Worm (Caenorhabditis elegans) whole organism, young adult: ENCODE data around the gene W02A2.5.

Experiments
- B0019.2 ChIP-seq: fragments of 200-800 bp; sonication (Bioruptor generic); conservative IDR thresholded peaks from 2 replicates; pipeline ENCODE4 v1.3.6; 2022; ENCODE audit warnings: missing genetic modification reagents, missing genetic modification characterization, missing compliant biosample characterization
- B0035.1 ChIP-seq: sonication (generic microtip); optimal IDR thresholded peaks from 2 replicates; lab custom pipeline; 2016; ENCODE audit warnings: missing genetic modification characterization, mild to moderate bottlenecking, missing compliant biosample characterization, missing genotype, missing genetic modification reagents
- B0336.3 ChIP-seq: fragments of 200-800 bp; sonication (Bioruptor generic); IDR thresholded peaks from 2 replicates; pipeline ENCODE4 v1.3.6; 2022; ENCODE audit warnings: missing genetic modification characterization, missing compliant biosample characterization
- C06A6.2 ChIP-seq: fragments of 200-800 bp; sonication (Bioruptor generic); conservative IDR thresholded peaks from 2 replicates; pipeline ENCODE4 v1.3.6; 2022; ENCODE audit warnings: missing genetic modification characterization, missing compliant biosample characterization
- F10E7.11 ChIP-seq: sonication (generic microtip); optimal IDR thresholded peaks from 2 replicates; lab custom pipeline; 2017; ENCODE audit warnings: mild to moderate bottlenecking, missing genetic modification characterization, moderate library complexity, missing compliant biosample characterization
- F22D6.2 ChIP-seq: sonication (generic microtip); optimal IDR thresholded peaks from 2 replicates; lab custom pipeline; 2016; ENCODE audit warnings: mild to moderate bottlenecking, missing genetic modification characterization, missing compliant biosample characterization
- F33H1.4 ChIP-seq: fragments of 200-800 bp; sonication (Bioruptor generic); IDR thresholded peaks from 2 replicates; pipeline ENCODE4 v1.3.6; 2022; ENCODE audit warnings: missing genetic modification reagents, missing genetic modification characterization, missing compliant biosample characterization
- F39B2.1 ChIP-seq: fragments of 200-800 bp; sonication (Bioruptor generic); IDR thresholded peaks from 2 replicates; pipeline ENCODE4 v1.3.6; 2022; ENCODE audit warnings: missing genetic modification reagents, missing genetic modification characterization, missing compliant biosample characterization
- F57C9.4 ChIP-seq: sonication (generic microtip); optimal IDR thresholded peaks from 2 replicates; lab custom pipeline; 2017; ENCODE audit warnings: mild to moderate bottlenecking, missing genetic modification characterization, missing compliant biosample characterization
- Y53G8AR.9 ChIP-seq: fragments of 200-800 bp; sonication (Bioruptor generic); conservative IDR thresholded peaks from 2 replicates; pipeline ENCODE4 v1.3.6; 2022; ENCODE audit warnings: missing genetic modification reagents, missing genetic modification characterization, missing compliant biosample characterization
- Y56A3A.18 ChIP-seq: fragments of 200-800 bp; sonication (Bioruptor generic); IDR thresholded peaks from 2 replicates; pipeline ENCODE4 v1.3.6; 2022; ENCODE audit warnings: missing genetic modification reagents, missing genetic modification characterization, missing compliant biosample characterization
- akir-1 ChIP-seq: fragments of 200-800 bp; sonication (Bioruptor generic); optimal IDR thresholded peaks from 2 replicates; lab custom pipeline; 2018; ENCODE audit warnings: mild to moderate bottlenecking, missing genetic modification characterization, moderate library complexity, missing compliant biosample characterization
- ama-1 ChIP-seq, 3 experiments: fragments of 150-350 bp in 1 of 3; sonication (generic microtip) in 2 of 3; optimal IDR thresholded peaks; 2 replicates each; lab custom pipeline; 2014 to 2018; ENCODE audit warnings: missing biosample characterization in 2 of 3, missing genetic modification characterization in 2 of 3, missing genetic modification reagents in 2 of 3
- aptf-2 ChIP-seq: fragments of 200-800 bp; sonication (Bioruptor generic); conservative IDR thresholded peaks from 2 replicates; pipeline ENCODE4 v1.3.6; 2022; ENCODE audit warnings: missing genetic modification reagents, missing genetic modification characterization, missing compliant biosample characterization
- atf-7 ChIP-seq: sonication (generic microtip); optimal IDR thresholded peaks from 2 replicates; lab custom pipeline; 2017; ENCODE audit warnings: mild to moderate bottlenecking, missing genetic modification characterization, missing compliant biosample characterization
- attf-5 ChIP-seq: fragments of 200-800 bp; sonication (Bioruptor generic); optimal IDR thresholded peaks from 2 replicates; lab custom pipeline; 2018; ENCODE audit warnings: mild to moderate bottlenecking, missing genetic modification characterization, missing compliant biosample characterization
- attf-6 ChIP-seq: fragments of 200-800 bp; sonication (Bioruptor generic); IDR thresholded peaks from 2 replicates; pipeline ENCODE4 v1.3.6; 2022; ENCODE audit warnings: missing genetic modification reagents, missing genetic modification characterization, missing compliant biosample characterization
- bed-2 ChIP-seq: fragments of 200-800 bp; sonication (Bioruptor generic); IDR thresholded peaks from 2 replicates; pipeline ENCODE4 v1.3.6; 2022; ENCODE audit warnings: missing genetic modification reagents, missing genetic modification characterization, missing compliant biosample characterization
- ccch-3 ChIP-seq: fragments of 200-800 bp; sonication (Bioruptor generic); optimal IDR thresholded peaks from 2 replicates; lab custom pipeline; 2018; ENCODE audit warnings: mild to moderate bottlenecking, missing genetic modification characterization, missing compliant biosample characterization
- cebp-1 ChIP-seq, 2 experiments: fragments of 200-800 bp in 1 of 2; sonication (Bioruptor generic) in 1 of 2; sonication (generic microtip) in 1 of 2; IDR thresholded peaks in 1 of 2; optimal IDR thresholded peaks in 1 of 2; 2 replicates each; pipeline versions ENCODE4 v1.3.6 to Lab custom; 2017 to 2022; ENCODE audit warnings: missing compliant biosample characterization in 2 of 2, missing genetic modification characterization in 2 of 2, mild to moderate bottlenecking in 1 of 2, missing genetic modification reagents in 1 of 2, moderate library complexity in 1 of 2
- ceh-27 ChIP-seq: fragments of 200-800 bp; sonication (Bioruptor generic); optimal IDR thresholded peaks from 2 replicates; lab custom pipeline; 2018; ENCODE audit warnings: mild to moderate bottlenecking, missing genetic modification characterization, moderate library complexity, missing compliant biosample characterization
- ceh-79 ChIP-seq: sonication (generic microtip); optimal IDR thresholded peaks from 2 replicates; lab custom pipeline; 2017; ENCODE audit warnings: mild to moderate bottlenecking, missing genetic modification characterization, missing compliant biosample characterization
- chd-7 ChIP-seq: sonication (generic microtip); optimal IDR thresholded peaks from 2 replicates; lab custom pipeline; 2016; ENCODE audit warnings: mild to moderate bottlenecking, missing genetic modification characterization, moderate library complexity, missing compliant biosample characterization
- dpff-1 ChIP-seq: sonication (generic microtip); optimal IDR thresholded peaks from 2 replicates; lab custom pipeline; 2017; ENCODE audit warnings: mild to moderate bottlenecking, missing genetic modification characterization, missing compliant biosample characterization
- efl-1 ChIP-seq: fragments of 150-350 bp; optimal IDR thresholded peaks from 2 replicates; lab custom pipeline; 2014; ENCODE audit warnings: missing biosample characterization, missing genetic modification reagents, missing genetic modification characterization
- egl-18 ChIP-seq: fragments of 200-800 bp; sonication (Bioruptor generic); IDR thresholded peaks from 2 replicates; pipeline ENCODE4 v1.3.6; 2022; ENCODE audit warnings: missing genetic modification reagents, missing genetic modification characterization, missing compliant biosample characterization
- egl-44 ChIP-seq: fragments of 200-800 bp; sonication (Bioruptor generic); IDR thresholded peaks from 2 replicates; pipeline ENCODE4 v1.3.6; 2022; ENCODE audit warnings: missing genetic modification reagents, missing genetic modification characterization, missing compliant biosample characterization
- egrh-3 ChIP-seq: fragments of 200-800 bp; sonication (Bioruptor generic); IDR thresholded peaks from 2 replicates; pipeline ENCODE4 v1.3.6; 2022; ENCODE audit warnings: missing genetic modification reagents, missing genetic modification characterization, missing compliant biosample characterization
- fkh-3 ChIP-seq: sonication (generic microtip); optimal IDR thresholded peaks from 2 replicates; lab custom pipeline; 2016; ENCODE audit warnings: mild to moderate bottlenecking, missing genetic modification characterization, missing compliant biosample characterization
- gei-17 ChIP-seq: fragments of 200-800 bp; sonication (Bioruptor generic); optimal IDR thresholded peaks from 2 replicates; lab custom pipeline; 2018; ENCODE audit warnings: mild to moderate bottlenecking, missing genetic modification characterization, missing compliant biosample characterization
- him-1 ChIP-seq: sonication (generic microtip); optimal IDR thresholded peaks from 2 replicates; lab custom pipeline; 2016; ENCODE audit warnings: missing genotype, missing genetic modification reagents, missing genetic modification characterization, missing compliant biosample characterization
- hlh-12 ChIP-seq: sonication (generic microtip); optimal IDR thresholded peaks from 2 replicates; lab custom pipeline; 2016; ENCODE audit warnings: missing genetic modification characterization, missing compliant biosample characterization
- hmg-1.2 ChIP-seq: fragments of 200-800 bp; sonication (Bioruptor generic); IDR thresholded peaks from 2 replicates; pipeline ENCODE4 v1.3.6; 2022; ENCODE audit warnings: missing genetic modification reagents, missing genetic modification characterization, missing compliant biosample characterization
- hmg-20 ChIP-seq: fragments of 200-800 bp; sonication (Bioruptor generic); IDR thresholded peaks from 2 replicates; pipeline ENCODE4 v1.3.6; 2022; ENCODE audit warnings: missing genetic modification reagents, missing genetic modification characterization, missing compliant biosample characterization
- lag-1 ChIP-seq: fragments of 200-800 bp; sonication (Bioruptor generic); IDR thresholded peaks from 2 replicates; pipeline ENCODE4 v1.3.6; 2022; ENCODE audit warnings: missing genetic modification reagents, missing genetic modification characterization, missing compliant biosample characterization
- mcd-1 ChIP-seq: fragments of 200-800 bp; sonication (Bioruptor generic); IDR thresholded peaks from 2 replicates; pipeline ENCODE4 v1.3.6; 2022; ENCODE audit warnings: missing genetic modification reagents, missing genetic modification characterization, missing compliant biosample characterization
- nfya-2 ChIP-seq: fragments of 200-800 bp; sonication (Bioruptor generic); IDR thresholded peaks from 2 replicates; pipeline ENCODE4 v1.3.6; 2022; ENCODE audit warnings: missing genetic modification reagents, missing genetic modification characterization, missing compliant biosample characterization
- nhr-120 ChIP-seq: fragments of 200-800 bp; sonication (Bioruptor generic); IDR thresholded peaks from 2 replicates; pipeline ENCODE4 v1.3.6; 2022; ENCODE audit warnings: missing genetic modification characterization, missing compliant biosample characterization
- nhr-80 ChIP-seq: sonication (generic microtip); optimal IDR thresholded peaks from 2 replicates; lab custom pipeline; 2016; ENCODE audit warnings: missing genetic modification characterization, missing compliant biosample characterization
- pbrm-1 ChIP-seq: fragments of 200-800 bp; sonication (Bioruptor generic); IDR thresholded peaks from 2 replicates; pipeline ENCODE4 v1.3.6; 2022; ENCODE audit warnings: missing genetic modification reagents, missing genetic modification characterization, missing compliant biosample characterization
- rec-8 ChIP-seq, 2 experiments: sonication (generic microtip); optimal IDR thresholded peaks; 2 replicates each; lab custom pipeline; 2016; ENCODE audit warnings: mild to moderate bottlenecking in 2 of 2, missing genetic modification characterization in 2 of 2, missing genetic modification reagents in 2 of 2, missing genotype in 2 of 2, missing biosample characterization in 1 of 2, missing compliant biosample characterization in 1 of 2, moderate library complexity in 1 of 2
- somi-1 ChIP-seq: fragments of 200-800 bp; sonication (Bioruptor generic); optimal IDR thresholded peaks from 2 replicates; lab custom pipeline; 2018; ENCODE audit warnings: mild to moderate bottlenecking, missing genetic modification characterization, missing compliant biosample characterization
- sptf-2 ChIP-seq: fragments of 200-800 bp; sonication (Bioruptor generic); optimal IDR thresholded peaks from 2 replicates; lab custom pipeline; 2018; ENCODE audit warnings: mild to moderate bottlenecking, missing genetic modification characterization, missing compliant biosample characterization
- tbp1 ChIP-seq: fragments of 200-800 bp; sonication (Bioruptor generic); optimal IDR thresholded peaks from 2 replicates; lab custom pipeline; 2018; ENCODE audit warnings: mild to moderate bottlenecking, missing genetic modification characterization, missing compliant biosample characterization
- tbx-9 ChIP-seq: sonication (generic microtip); optimal IDR thresholded peaks from 2 replicates; lab custom pipeline; 2016; ENCODE audit warnings: borderline replicate concordance, missing genetic modification characterization, inconsistent platforms, missing compliant biosample characterization
- tlf-1 ChIP-seq: fragments of 200-800 bp; sonication (Bioruptor generic); optimal IDR thresholded peaks from 2 replicates; lab custom pipeline; 2018; ENCODE audit warnings: mild to moderate bottlenecking, missing genetic modification characterization, missing compliant biosample characterization
- ztf-18 ChIP-seq: sonication (generic microtip); optimal IDR thresholded peaks from 2 replicates; lab custom pipeline; 2016; ENCODE audit warnings: missing genotype, mild to moderate bottlenecking, missing genetic modification characterization, missing compliant biosample characterization
- ztf-3 ChIP-seq: fragments of 200-800 bp; sonication (Bioruptor generic); optimal IDR thresholded peaks from 2 replicates; lab custom pipeline; 2018; ENCODE audit warnings: mild to moderate bottlenecking, missing genetic modification characterization, missing compliant biosample characterization

Gene W02A2.5

DNA sequence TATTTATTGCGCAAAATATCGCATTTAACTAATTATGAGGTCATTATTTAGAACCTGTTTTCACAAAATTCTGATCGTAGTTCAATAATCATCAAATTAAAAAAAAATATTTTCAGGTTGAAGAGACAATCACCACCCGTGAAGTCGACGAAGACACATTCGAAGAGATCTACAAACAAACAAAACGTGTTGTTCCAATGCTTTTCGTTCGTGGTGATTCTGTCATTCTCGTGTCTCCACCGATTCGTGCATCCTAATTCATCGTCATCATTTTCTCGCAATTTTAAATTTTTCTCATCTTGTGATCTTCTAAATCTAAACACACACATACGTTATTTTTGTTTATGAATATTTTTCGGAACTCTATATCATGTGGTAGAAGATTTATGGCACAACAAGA, 46.1 kb downstream of the W02A2.5 start (continued):
- TF ChIP-seq B0336.3 (GFP tag; lab: Robert Waterston, UW): peak; percentile 70
- TF ChIP-seq aptf-2: no peak
- TF ChIP-seq attf-6: no peak
- peak; percentile 21 for TF ChIP-seq hmg-1.2 (GFP tag; lab: Robert Waterston, UW)
- no peak for TF ChIP-seq egl-18 (GFP tag; lab: Robert Waterston, UW)
- no peak for TF ChIP-seq B0019.2 (GFP tag; lab: Robert Waterston, UW)
- TF ChIP-seq C06A6.2 (GFP tag; lab: Robert Waterston, UW): no peak
- no peak for TF ChIP-seq somi-1 (GFP tag; lab: Kevin White, UChicago)
- TF ChIP-seq B0035.1 (tag; lab: Kevin White, UChicago): peak; percentile 74
- TF ChIP-seq ama-1 (optimal IDR thresholded peaks at IDR 0.05; lab: Kevin White, UChicago): peak; percentile 62
- no peak for TF ChIP-seq ama-1 (GFP tag; optimal IDR thresholded peaks at IDR 0.05; lab: Kevin White, UChicago)
- no peak for TF ChIP-seq hlh-12 (tag; lab: Kevin White, UChicago)
- TF ChIP-seq him-1 (tag; lab: Kevin White, UChicago): no peak
- peak; percentile 50 for TF ChIP-seq dpff-1
- no peak for TF ChIP-seq fkh-3 (tag; lab: Kevin White, UChicago)
- no peak for TF ChIP-seq cebp-1 (GFP tag; IDR thresholded peaks at IDR 0.05; lab: Robert Waterston, UW)
- TF ChIP-seq cebp-1 (tag; optimal IDR thresholded peaks at IDR 0.05; lab: Kevin White, UChicago): peak; percentile 56
- TF ChIP-seq bed-2 (GFP tag; lab: Robert Waterston, UW): no peak
- TF ChIP-seq nfya-2: no peak
- 0 out of 2 replicates have a peak, but pooled peaks have one; percentile 3 for TF ChIP-seq hmg-20 (GFP tag; lab: Robert Waterston, UW)
- TF ChIP-seq akir-1: no peak
- 0 out of 2 replicates have a peak, but pooled peaks have one; percentile 57 for TF ChIP-seq Y53G8AR.9 (GFP tag; lab: Robert Waterston, UW)
- no peak for TF ChIP-seq F39B2.1 (GFP tag; lab: Robert Waterston, UW)
- TF ChIP-seq F10E7.11 (tag; lab: Kevin White, UChicago): no peak
- TF ChIP-seq egrh-3 (GFP tag; lab: Robert Waterston, UW): no peak
- no peak for TF ChIP-seq efl-1 (GFP tag; lab: Kevin White, UChicago)
- peak; percentile 29 for TF ChIP-seq tlf-1
- peak; percentile 67; the same call in 1 of the 2 replicates for TF ChIP-seq Y56A3A.18 (GFP tag; lab: Robert Waterston, UW)
- no peak for TF ChIP-seq ztf-18 (tag; lab: Kevin White, UChicago)
- no peak for TF ChIP-seq F57C9.4
- no peak for TF ChIP-seq rec-8 (tag; optimal IDR thresholded peaks at IDR 0.05; lab: Kevin White, UChicago)
- no peak for TF ChIP-seq chd-7 (tag; lab: Kevin White, UChicago)
- TF ChIP-seq tbp1 (GFP tag; lab: Kevin White, UChicago): no peak
- no peak for TF ChIP-seq ceh-79 (tag; lab: Kevin White, UChicago)
- peak; percentile 18 for TF ChIP-seq ceh-27 (GFP tag; lab: Kevin White, UChicago)
- TF ChIP-seq F22D6.2 (tag; lab: Kevin White, UChicago): peak; percentile 29
- no peak for TF ChIP-seq nhr-80 (tag; lab: Kevin White, UChicago)
- no peak for TF ChIP-seq nhr-120
- TF ChIP-seq atf-7 (tag; lab: Kevin White, UChicago): no peak
- TF ChIP-seq attf-5 (GFP tag; lab: Kevin White, UChicago): no peak
- TF ChIP-seq ztf-3 (GFP tag; lab: Kevin White, UChicago): no peak
- no peak for TF ChIP-seq F33H1.4 (GFP tag; lab: Robert Waterston, UW)
- peak; percentile 20 for TF ChIP-seq gei-17
- peak; percentile 51 for TF ChIP-seq mcd-1
- TF ChIP-seq pbrm-1: peak; percentile 71
- no peak for TF ChIP-seq sptf-2 (GFP tag; lab: Kevin White, UChicago)
- TF ChIP-seq ccch-3 (GFP tag; lab: Kevin White, UChicago): no peak
- no peak for TF ChIP-seq tbx-9
- TF ChIP-seq lag-1 (GFP tag; lab: Robert Waterston, UW): no peak
- TF ChIP-seq egl-44 (GFP tag; lab: Robert Waterston, UW): no peak
